Worm (Caenorhabditis elegans): ENCODE results near the gene T13H5.1.

DNA sequence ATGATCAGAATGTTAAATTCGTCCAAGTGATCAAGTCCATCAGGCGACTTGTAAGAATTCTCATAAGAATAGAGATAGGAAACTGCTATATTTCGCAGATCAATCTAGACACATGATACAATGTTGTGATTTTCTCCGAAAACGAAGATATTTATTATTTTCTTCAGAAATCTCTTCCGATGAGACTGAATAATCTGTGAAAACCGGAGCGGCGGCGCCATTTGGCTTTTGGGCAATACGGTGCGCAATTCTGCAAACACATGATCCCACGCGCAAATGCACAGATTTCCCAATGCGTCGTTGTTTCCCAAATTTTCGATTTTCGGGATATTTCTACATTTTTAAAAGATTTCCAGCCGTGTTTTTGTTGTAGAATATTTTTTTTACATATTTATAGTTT, 66.7 kb downstream of the T13H5.1 start:
- no peak for TF ChIP-seq flt-1 (GFP tag; IDR thresholded peaks at IDR 0.05)
- no peak for TF ChIP-seq tab-1 (GFP tag; IDR thresholded peaks at IDR 0.05)
- TF ChIP-seq med-1 (GFP tag; optimal IDR thresholded peaks at IDR 0.05; ENCODE audit: insufficient read depth) = no peak
- no peak; the same call in 1 of the 2 replicates for TF ChIP-seq ztf-29 (GFP tag; IDR thresholded peaks at IDR 0.05)
- no peak for TF ChIP-seq klf-2 (GFP tag; conservative IDR thresholded peaks at IDR 0.05)
- no peak for TF ChIP-seq cog-1 (tag; optimal IDR thresholded peaks at IDR 0.05)
- TF ChIP-seq ztf-23 (GFP tag; IDR thresholded peaks at IDR 0.05) = no peak
- TF ChIP-seq T22C8.4 (GFP tag; IDR thresholded peaks at IDR 0.05) = no peak
- no peak for TF ChIP-seq ref-1 (GFP tag; conservative IDR thresholded peaks at IDR 0.05)

All from whole organism, midembryonic.